Worm (Caenorhabditis elegans) whole organism, midembryonic: ENCODE measurements around the gene skpo-3.

Experiments
- T22C8.4 ChIP-seq: fragments of 200-800 bp; sonication (Bioruptor generic); IDR thresholded peaks from 2 replicates; pipeline ENCODE4 v1.3.6; 2022; ENCODE audit warnings: missing genetic modification characterization, missing compliant biosample characterization
- cog-1 ChIP-seq: sonication (generic microtip); optimal IDR thresholded peaks from 2 replicates; lab custom pipeline; 2016; ENCODE audit warnings: missing genetic modification characterization, missing compliant biosample characterization
- klf-2 ChIP-seq: fragments of 200-800 bp; sonication (Bioruptor generic); conservative IDR thresholded peaks from 2 replicates; pipeline ENCODE4 v1.3.6; 2022; ENCODE audit warnings: missing genetic modification reagents, missing genetic modification characterization, missing compliant biosample characterization

DNA sequence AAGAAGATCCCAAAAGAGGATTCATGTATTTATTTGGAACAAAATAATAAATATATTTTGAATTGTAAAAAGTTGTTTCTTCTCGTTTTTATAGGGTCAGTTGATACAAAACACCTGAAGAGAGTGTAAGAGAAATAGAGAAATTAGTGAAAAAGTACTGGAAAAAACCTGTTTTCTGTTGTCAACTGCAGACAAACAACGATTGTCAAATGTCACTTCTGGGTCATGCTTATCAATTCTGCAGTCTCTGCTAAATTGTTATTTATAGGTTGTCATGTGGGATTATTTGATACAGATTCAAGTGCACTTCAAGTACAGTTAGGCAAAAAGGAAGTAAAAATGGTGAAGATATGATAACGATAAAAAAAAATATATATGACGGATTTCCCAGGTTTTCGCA lies 26.8 kb downstream of the skpo-3 start:
- TF ChIP-seq T22C8.4 (GFP tag; lab: Robert Waterston, UW) (no peak), klf-2 (no peak), cog-1 (tag; lab: Kevin White, UChicago) (no peak)
